Fruit fly (Drosophila melanogaster) whole organism, embryonic: Measurements from ENCODE around the gene LanB2.

Source experiments
- ATbp ChIP-seq: fragments of 200-800 bp; sonication (Bioruptor generic); optimal IDR thresholded peaks from 2 replicates; lab custom pipeline; 2017; ENCODE audit warnings: missing biosample characterization, mild to moderate bottlenecking, missing genetic modification characterization, missing genetic modification reagents
- CG12155 ChIP-seq: fragments of 200-800 bp; sonication (Bioruptor generic); optimal IDR thresholded peaks from 3 replicates; lab custom pipeline; 2016; ENCODE audit warnings: missing biosample characterization, missing genetic modification characterization
- CG17361 ChIP-seq: fragments of 200-800 bp; sonication (Bioruptor generic); IDR thresholded peaks from 3 replicates; pipeline ENCODE4 v1.3.6; 2022; ENCODE audit warnings: missing biosample characterization, missing genetic modification characterization
- CG18476 ChIP-seq: fragments of 200-800 bp; sonication (Bioruptor generic); optimal IDR thresholded peaks from 2 replicates; lab custom pipeline; 2016; ENCODE audit warnings: missing biosample characterization, mild to moderate bottlenecking, missing genetic modification characterization
- CG2116 ChIP-seq: fragments of 200-800 bp; sonication (Bioruptor generic); optimal IDR thresholded peaks from 3 replicates; lab custom pipeline; 2018; ENCODE audit warnings: missing biosample characterization, mild to moderate bottlenecking, missing genetic modification characterization
- CG2199 ChIP-seq: fragments of 200-800 bp; sonication (Bioruptor generic); IDR thresholded peaks from 3 replicates; pipeline ENCODE4 v1.3.6; 2022; ENCODE audit warnings: missing biosample characterization, missing genetic modification characterization
- CG30020 ChIP-seq: fragments of 200-800 bp; optimal IDR thresholded peaks from 2 replicates; lab custom pipeline; 2019; ENCODE audit warnings: missing biosample characterization, mild to moderate bottlenecking, missing genetic modification characterization, moderate library complexity
- CG30431 ChIP-seq: fragments of 200-800 bp; sonication (Bioruptor generic); optimal IDR thresholded peaks from 2 replicates; lab custom pipeline; 2017; ENCODE audit warnings: missing biosample characterization, missing genetic modification characterization
- CG31224 ChIP-seq: fragments of 200-800 bp; sonication (Bioruptor generic); IDR thresholded peaks from 2 replicates; pipeline ENCODE4 v1.3.6; 2022; ENCODE audit warnings: missing biosample characterization, missing genetic modification characterization
- CG34376 ChIP-seq: fragments of 200-800 bp; sonication (Bioruptor generic); optimal IDR thresholded peaks from 2 replicates; lab custom pipeline; 2018; ENCODE audit warnings: missing biosample characterization, mild to moderate bottlenecking, missing genetic modification characterization
- CG3838 ChIP-seq: fragments of 200-800 bp; sonication (Bioruptor generic); optimal IDR thresholded peaks from 3 replicates; lab custom pipeline; 2016; ENCODE audit warnings: missing biosample characterization, missing genetic modification characterization
- CG4282 ChIP-seq: fragments of 200-800 bp; sonication (Bioruptor generic); optimal IDR thresholded peaks from 2 replicates; lab custom pipeline; 2016; ENCODE audit warnings: missing biosample characterization, missing genetic modification characterization
- CG8359 ChIP-seq: fragments of 200-800 bp; sonication (Bioruptor generic); optimal IDR thresholded peaks from 2 replicates; lab custom pipeline; 2017; ENCODE audit warnings: missing biosample characterization, mild to moderate bottlenecking, missing genetic modification characterization, borderline replicate concordance
- CG8924 ChIP-seq: fragments of 200-800 bp; optimal IDR thresholded peaks from 3 replicates; lab custom pipeline; 2019; ENCODE audit warnings: missing biosample characterization, mild to moderate bottlenecking, missing genetic modification characterization, moderate library complexity
- CHES-1-like ChIP-seq: fragments of 200-800 bp; sonication (Bioruptor generic); optimal IDR thresholded peaks from 2 replicates; lab custom pipeline; 2016; ENCODE audit warnings: missing biosample characterization, missing genetic modification characterization
- Chrac-16 ChIP-seq: fragments of 200-800 bp; sonication (Bioruptor generic); optimal IDR thresholded peaks from 3 replicates; lab custom pipeline; 2016; ENCODE audit warnings: missing biosample characterization, missing genetic modification characterization
- Dll ChIP-seq: fragments of 200-800 bp; sonication (Bioruptor generic); IDR thresholded peaks from 4 replicates; pipeline ENCODE4 v1.3.6; 2022; ENCODE audit warnings: missing biosample characterization, missing genetic modification characterization; ENCODE audit not compliant: partially characterized antibody
- Doc3 ChIP-seq: fragments of 200-800 bp; sonication (Bioruptor generic); IDR thresholded peaks from 3 replicates; pipeline ENCODE4 v1.3.6; 2022; ENCODE audit warnings: missing biosample characterization, missing genetic modification characterization; ENCODE audit not compliant: partially characterized antibody
- Dref ChIP-seq: fragments of 200-800 bp; sonication (Bioruptor generic); IDR thresholded peaks from 2 replicates; pipeline ENCODE4 v1.3.6; 2022; ENCODE audit warnings: missing biosample characterization, missing genetic modification characterization
- ERR ChIP-seq: fragments of 200-800 bp; sonication (Bioruptor generic); optimal IDR thresholded peaks from 2 replicates; lab custom pipeline; 2016; ENCODE audit warnings: missing biosample characterization, missing genetic modification characterization
- Fer2 ChIP-seq: fragments of 200-800 bp; sonication (Bioruptor generic); optimal IDR thresholded peaks from 2 replicates; lab custom pipeline; 2018; ENCODE audit warnings: missing biosample characterization, mild to moderate bottlenecking, missing genetic modification characterization, moderate library complexity
- Gug ChIP-seq: fragments of 200-800 bp; sonication (Bioruptor generic); IDR thresholded peaks from 4 replicates; pipeline ENCODE4 v1.3.6; 2022; ENCODE audit warnings: missing biosample characterization, missing genetic modification characterization
- H2.0 ChIP-seq: fragments of 200-800 bp; sonication (Bioruptor generic); IDR thresholded peaks from 2 replicates; pipeline ENCODE4 v1.3.6; 2022; ENCODE audit warnings: missing biosample characterization, missing genetic modification characterization
- Hr78 ChIP-seq, 2 experiments: fragments of 200-800 bp in 1 of 2; fragments of >200 bp in 1 of 2; sonication (Bioruptor generic) in 1 of 2; optimal IDR thresholded peaks; 2 replicates each; lab custom pipeline; 2017 to 2019; ENCODE audit warnings: missing biosample characterization in 2 of 2, missing genetic modification characterization in 2 of 2, mild to moderate bottlenecking in 1 of 2, moderate library complexity in 1 of 2
- Lpt ChIP-seq: fragments of >200 bp; optimal IDR thresholded peaks from 2 replicates; lab custom pipeline; 2018; ENCODE audit warnings: missing biosample characterization, missing genetic modification characterization
- Neu2 ChIP-seq: fragments of 200-800 bp; sonication (Bioruptor generic); optimal IDR thresholded peaks from 3 replicates; lab custom pipeline; 2016; ENCODE audit warnings: missing biosample characterization, missing genetic modification characterization, borderline replicate concordance
- Oaz ChIP-seq: fragments of 200-800 bp; sonication (Bioruptor generic); IDR thresholded peaks from 2 replicates; pipeline ENCODE4 v1.3.6; 2022; ENCODE audit warnings: missing biosample characterization, missing genetic modification characterization
- Sin3A ChIP-seq: fragments of >200 bp; optimal IDR thresholded peaks from 2 replicates; lab custom pipeline; 2018
- Ssrp ChIP-seq: fragments of 200-800 bp; sonication (Bioruptor generic); optimal IDR thresholded peaks from 2 replicates; lab custom pipeline; 2018; ENCODE audit warnings: missing biosample characterization, mild to moderate bottlenecking, missing genetic modification characterization, moderate library complexity
- ac ChIP-seq: fragments of 200-800 bp; sonication (Bioruptor generic); optimal IDR thresholded peaks from 3 replicates; lab custom pipeline; 2017; ENCODE audit warnings: missing biosample characterization, mild to moderate bottlenecking, missing genetic modification characterization
- ara ChIP-seq: fragments of 200-800 bp; sonication (Bioruptor generic); IDR thresholded peaks from 2 replicates; pipeline ENCODE4 v1.3.6; 2022; ENCODE audit warnings: missing biosample characterization, missing genetic modification characterization
- corto ChIP-seq: fragments of 200-800 bp; sonication (Bioruptor generic); optimal IDR thresholded peaks from 2 replicates; lab custom pipeline; 2016; ENCODE audit warnings: missing biosample characterization, mild to moderate bottlenecking, missing genetic modification characterization, moderate library complexity
- crc ChIP-seq: fragments of 200-800 bp; sonication (Bioruptor generic); optimal IDR thresholded peaks from 2 replicates; lab custom pipeline; 2016; ENCODE audit warnings: missing biosample characterization, missing genetic modification characterization
- croc ChIP-seq: fragments of 200-800 bp; sonication (Bioruptor generic); conservative IDR thresholded peaks from 3 replicates; pipeline ENCODE4 v1.3.6; 2022; ENCODE audit warnings: missing biosample characterization, missing genetic modification characterization
- crp ChIP-seq, 2 experiments: fragments of 200-800 bp; sonication (Bioruptor generic); optimal IDR thresholded peaks; 2 replicates in 1 of 2; 3 replicates in 1 of 2; lab custom pipeline; 2017; ENCODE audit warnings: missing biosample characterization in 2 of 2, missing genetic modification characterization in 2 of 2, mild to moderate bottlenecking in 1 of 2, moderate library complexity in 1 of 2
- dmrt99B ChIP-seq: fragments of 200-800 bp; sonication (Bioruptor generic); optimal IDR thresholded peaks from 2 replicates; lab custom pipeline; 2018; ENCODE audit warnings: missing biosample characterization, mild to moderate bottlenecking, missing genetic modification characterization, moderate library complexity
- fd102C ChIP-seq: fragments of 200-800 bp; sonication (Bioruptor generic); optimal IDR thresholded peaks from 2 replicates; lab custom pipeline; 2018; ENCODE audit warnings: missing biosample characterization, mild to moderate bottlenecking, missing genetic modification characterization, moderate library complexity
- gfzf ChIP-seq: fragments of 200-800 bp; sonication (Bioruptor generic); optimal IDR thresholded peaks from 2 replicates; lab custom pipeline; 2016; ENCODE audit warnings: missing biosample characterization, mild to moderate bottlenecking, missing genetic modification characterization, moderate library complexity
- gt ChIP-seq: fragments of 200-800 bp; sonication (Bioruptor generic); IDR thresholded peaks from 2 replicates; pipeline ENCODE4 v1.3.6; 2022; ENCODE audit warnings: missing biosample characterization, missing genetic modification characterization
- jing ChIP-seq: fragments of 200-800 bp; sonication (Bioruptor generic); optimal IDR thresholded peaks from 2 replicates; lab custom pipeline; 2018; ENCODE audit warnings: missing biosample characterization, mild to moderate bottlenecking, missing genetic modification characterization
- kah ChIP-seq: fragments of 200-800 bp; sonication (Bioruptor generic); optimal IDR thresholded peaks from 2 replicates; lab custom pipeline; 2018; ENCODE audit warnings: missing biosample characterization, mild to moderate bottlenecking, missing genetic modification characterization
- lbe ChIP-seq: fragments of 200-800 bp; sonication (Bioruptor generic); optimal IDR thresholded peaks from 2 replicates; lab custom pipeline; 2016; ENCODE audit warnings: missing biosample characterization, mild to moderate bottlenecking, missing genetic modification characterization
- mirr ChIP-seq: fragments of 200-800 bp; sonication (Bioruptor generic); optimal IDR thresholded peaks from 3 replicates; lab custom pipeline; 2018; ENCODE audit warnings: missing biosample characterization, mild to moderate bottlenecking, missing genetic modification characterization
- nau ChIP-seq: fragments of 200-800 bp; sonication (Bioruptor generic); optimal IDR thresholded peaks from 3 replicates; lab custom pipeline; 2017; ENCODE audit warnings: missing biosample characterization, mild to moderate bottlenecking, missing genetic modification characterization, missing genetic modification reagents
- pb ChIP-seq: fragments of 200-800 bp; sonication (Bioruptor generic); optimal IDR thresholded peaks from 3 replicates; lab custom pipeline; 2016; ENCODE audit warnings: missing biosample characterization, missing genetic modification characterization
- psq ChIP-seq: fragments of 200-800 bp; sonication (Bioruptor generic); optimal IDR thresholded peaks from 2 replicates; lab custom pipeline; 2017; ENCODE audit warnings: missing biosample characterization, missing genetic modification characterization
- salm ChIP-seq: fragments of 200-800 bp; sonication (Bioruptor generic); optimal IDR thresholded peaks from 2 replicates; lab custom pipeline; 2018; ENCODE audit warnings: missing biosample characterization, mild to moderate bottlenecking, missing genetic modification characterization
- so ChIP-seq: fragments of 200-800 bp; sonication (Bioruptor generic); IDR thresholded peaks from 3 replicates; pipeline ENCODE4 v1.3.6; 2022; ENCODE audit warnings: missing biosample characterization, missing genetic modification characterization
- stwl ChIP-seq: fragments of 200-800 bp; sonication (Bioruptor generic); optimal IDR thresholded peaks from 3 replicates; lab custom pipeline; 2018; ENCODE audit warnings: missing biosample characterization, mild to moderate bottlenecking, missing genetic modification characterization, moderate library complexity
- vnd ChIP-seq: fragments of 200-800 bp; sonication (Bioruptor generic); IDR thresholded peaks from 3 replicates; pipeline ENCODE4 v1.3.6; 2022; ENCODE audit warnings: missing biosample characterization, missing genetic modification characterization; ENCODE audit not compliant: partially characterized antibody

The LanB2 gene

dm6 chr3L:9613960-9614588 lies 640 bp upstream of the LanB2 start (continued):
- TF ChIP-seq Gug (GFP tag; lab: Robert Waterston, UW) (peak; percentile 71), Fer2 (tag; lab: Kevin White, UChicago) (no peak), crp (GFP tag; optimal IDR thresholded peaks at IDR 0.05; lab: Kevin White, UChicago) (no peak), mirr (GFP tag; lab: Kevin White, UChicago) (no peak), CG18476 (GFP tag; lab: Kevin White, UChicago) (peak; percentile 37), H2.0 (GFP tag; lab: Robert Waterston, UW) (no peak), CG2116 (GFP tag; lab: Kevin White, UChicago) (no peak), corto (no peak), Hr78 (GFP tag; optimal IDR thresholded peaks at IDR 0.05; lab: Kevin White, UChicago) (peak in 1 of 2 experiments; percentile 33), dmrt99B (peak; percentile 3), CG30431 (GFP tag; lab: Kevin White, UChicago) (no peak), ERR (GFP tag; lab: Kevin White, UChicago) (no peak), Sin3A (lab: Kevin White, UChicago) (no peak), ac (GFP tag; lab: Kevin White, UChicago) (no peak), CG8924 (tag; lab: Kevin White, UChicago) (no peak), so (no peak), nau (no peak), jing (GFP tag; lab: Kevin White, UChicago) (no peak), CG2199 (GFP tag; lab: Robert Waterston, UW) (peak; percentile 88), fd102C (no peak), CG12155 (no peak), CG17361 (GFP tag; lab: Robert Waterston, UW) (no peak; the same call in 2 of the 3 replicates), CG30020 (tag; lab: Kevin White, UChicago) (no peak), vnd (no peak), gt (GFP tag; lab: Robert Waterston, UW) (no peak), Doc3 (GFP tag; lab: Robert Waterston, UW) (no peak), Neu2 (no peak), CG3838 (GFP tag; lab: Kevin White, UChicago) (no peak), lbe (no peak), Ssrp (tag; lab: Kevin White, UChicago) (no peak), Dll (GFP tag; lab: Robert Waterston, UW) (no peak), psq (GFP tag; lab: Kevin White, UChicago) (no peak), salm (tag; lab: Kevin White, UChicago) (no peak), gfzf (GFP tag; lab: Kevin White, UChicago) (peak; percentile 11), ara (no peak), CG34376 (no peak), CG4282 (GFP tag; lab: Kevin White, UChicago) (no peak), Oaz (GFP tag; lab: Robert Waterston, UW) (no peak), Dref (peak; percentile 30; the same call in 1 of the 2 replicates), crc (GFP tag; lab: Kevin White, UChicago) (no peak), ATbp (GFP tag; lab: Kevin White, UChicago) (no peak), CHES-1-like (GFP tag; lab: Kevin White, UChicago) (no peak), kah (GFP tag; lab: Kevin White, UChicago) (no peak), stwl (peak; percentile 91), Chrac-16 (GFP tag; lab: Kevin White, UChicago) (peak; percentile 16), Lpt (no peak), CG31224 (GFP tag; lab: Robert Waterston, UW) (no peak), pb (GFP tag; lab: Kevin White, UChicago) (no peak), croc (0 out of 3 replicates have a peak, but pooled peaks have one; percentile 12), CG8359 (no peak)
